Worm (Caenorhabditis elegans) whole organism, L3 larva: ENCODE measurements around the gene tag-293.
A peak's percentile ranks its signal among the peaks of the same experiment; 100 is the strongest.

Experiments used
- ZK546.5 ChIP-seq: sonication (generic microtip); optimal IDR thresholded peaks from 2 replicates; lab custom pipeline; 2017; ENCODE audit warnings: missing biosample characterization, missing genetic modification characterization
- ama-1 ChIP-seq: fragments of 150-350 bp; optimal IDR thresholded peaks from 2 replicates; lab custom pipeline; 2018
- ceh-16 ChIP-seq: sonication (generic microtip); optimal IDR thresholded peaks from 2 replicates; lab custom pipeline; 2017; ENCODE audit warnings: missing biosample characterization, missing genetic modification characterization
- ceh-28 ChIP-seq: fragments of 150-350 bp; optimal IDR thresholded peaks from 2 replicates; lab custom pipeline; 2014; ENCODE audit warnings: missing biosample characterization, missing genetic modification reagents, missing genetic modification characterization
- ceh-9 ChIP-seq: sonication (generic microtip); optimal IDR thresholded peaks from 2 replicates; lab custom pipeline; 2018; ENCODE audit warnings: missing biosample characterization, missing genetic modification characterization
- egl-27 ChIP-seq: sonication (generic microtip); optimal IDR thresholded peaks from 4 replicates; lab custom pipeline; 2017; ENCODE audit warnings: missing biosample characterization, missing genetic modification reagents, missing genetic modification characterization
- elt-1 ChIP-seq: fragments of 150-350 bp; optimal IDR thresholded peaks from 2 replicates; lab custom pipeline; 2014; ENCODE audit warnings: missing biosample characterization, missing genetic modification characterization
- elt-2 ChIP-seq: sonication (generic microtip); optimal IDR thresholded peaks from 2 replicates; lab custom pipeline; 2016; ENCODE audit warnings: missing genetic modification reagents, mild to moderate bottlenecking, missing genetic modification characterization, missing compliant biosample characterization
- fkh-10 ChIP-seq: sonication (generic microtip); optimal IDR thresholded peaks from 2 replicates; lab custom pipeline; 2017; ENCODE audit warnings: missing biosample characterization, missing genetic modification reagents, missing genetic modification characterization
- fkh-2 ChIP-seq: fragments of 150-350 bp; optimal IDR thresholded peaks from 2 replicates; lab custom pipeline; 2014; ENCODE audit warnings: missing biosample characterization, missing genetic modification reagents, missing genetic modification characterization
- lin-15B ChIP-seq: fragments of 150-350 bp; optimal IDR thresholded peaks from 2 replicates; lab custom pipeline; 2014; ENCODE audit warnings: missing biosample characterization, missing genetic modification characterization
- lin-39 ChIP-seq: fragments of 150-350 bp; optimal IDR thresholded peaks from 2 replicates; lab custom pipeline; 2018; ENCODE audit warnings: missing biosample characterization, missing genetic modification reagents, missing genetic modification characterization
- mdl-1 ChIP-seq: fragments of 150-350 bp; optimal IDR thresholded peaks from 2 replicates; lab custom pipeline; 2014; ENCODE audit warnings: missing biosample characterization, missing genetic modification characterization
- nhr-11 ChIP-seq: fragments of 150-350 bp; optimal IDR thresholded peaks from 2 replicates; lab custom pipeline; 2014; ENCODE audit warnings: missing biosample characterization, missing genetic modification characterization
- nhr-23 ChIP-seq: fragments of 150-350 bp; optimal IDR thresholded peaks from 2 replicates; lab custom pipeline; 2014; ENCODE audit warnings: missing biosample characterization, missing genetic modification reagents, missing genetic modification characterization
- nhr-237 ChIP-seq: fragments of 150-350 bp; optimal IDR thresholded peaks from 2 replicates; lab custom pipeline; 2014; ENCODE audit warnings: missing biosample characterization, missing genetic modification characterization
- nhr-28 ChIP-seq: fragments of 150-350 bp; optimal IDR thresholded peaks from 2 replicates; lab custom pipeline; 2014; ENCODE audit warnings: missing biosample characterization, missing genetic modification characterization
- nhr-43 ChIP-seq: sonication (generic microtip); optimal IDR thresholded peaks from 2 replicates; lab custom pipeline; 2016; ENCODE audit warnings: mild to moderate bottlenecking, missing genetic modification characterization, missing compliant biosample characterization; ENCODE audit not compliant: poor library complexity, severe bottlenecking
- nhr-77 ChIP-seq: fragments of 150-350 bp; optimal IDR thresholded peaks from 2 replicates; lab custom pipeline; 2014; ENCODE audit warnings: missing biosample characterization, missing genetic modification characterization
- pha-4 ChIP-seq: fragments of 150-350 bp; optimal IDR thresholded peaks from 2 replicates; lab custom pipeline; 2014; ENCODE audit warnings: missing biosample characterization, missing genetic modification reagents, missing genetic modification characterization
- pqm-1 ChIP-seq: fragments of 150-350 bp; optimal IDR thresholded peaks from 2 replicates; lab custom pipeline; 2017; ENCODE audit warnings: missing biosample characterization, missing genetic modification characterization, inconsistent platforms
- sea-2 ChIP-seq: fragments of 150-350 bp; sonication (generic microtip); optimal IDR thresholded peaks from 4 replicates; lab custom pipeline; 2014; ENCODE audit warnings: missing biosample characterization, missing genetic modification reagents, missing genetic modification characterization
- skn-1 ChIP-seq: fragments of 150-350 bp; optimal IDR thresholded peaks from 2 replicates; lab custom pipeline; 2014; ENCODE audit warnings: missing biosample characterization, missing genetic modification characterization
- snpc-4 ChIP-seq: fragments of 150-350 bp; optimal IDR thresholded peaks from 2 replicates; lab custom pipeline; 2014; ENCODE audit warnings: missing biosample characterization, missing genetic modification characterization
- tbx-2 ChIP-seq: sonication (generic microtip); optimal IDR thresholded peaks from 2 replicates; lab custom pipeline; 2016; ENCODE audit warnings: mild to moderate bottlenecking, missing genetic modification characterization, missing compliant biosample characterization
- unc-39 ChIP-seq: sonication (generic microtip); optimal IDR thresholded peaks from 4 replicates; lab custom pipeline; 2017; ENCODE audit warnings: missing biosample characterization, missing genetic modification characterization
- unc-62 ChIP-seq: fragments of 150-350 bp; sonication (generic microtip); optimal IDR thresholded peaks from 4 replicates; lab custom pipeline; 2014; ENCODE audit warnings: missing biosample characterization, missing genetic modification reagents, missing genetic modification characterization
- ztf-11 ChIP-seq: fragments of 150-350 bp; optimal IDR thresholded peaks from 2 replicates; lab custom pipeline; 2014; ENCODE audit warnings: missing biosample characterization, missing genetic modification characterization

Gene tag-293

DNA sequence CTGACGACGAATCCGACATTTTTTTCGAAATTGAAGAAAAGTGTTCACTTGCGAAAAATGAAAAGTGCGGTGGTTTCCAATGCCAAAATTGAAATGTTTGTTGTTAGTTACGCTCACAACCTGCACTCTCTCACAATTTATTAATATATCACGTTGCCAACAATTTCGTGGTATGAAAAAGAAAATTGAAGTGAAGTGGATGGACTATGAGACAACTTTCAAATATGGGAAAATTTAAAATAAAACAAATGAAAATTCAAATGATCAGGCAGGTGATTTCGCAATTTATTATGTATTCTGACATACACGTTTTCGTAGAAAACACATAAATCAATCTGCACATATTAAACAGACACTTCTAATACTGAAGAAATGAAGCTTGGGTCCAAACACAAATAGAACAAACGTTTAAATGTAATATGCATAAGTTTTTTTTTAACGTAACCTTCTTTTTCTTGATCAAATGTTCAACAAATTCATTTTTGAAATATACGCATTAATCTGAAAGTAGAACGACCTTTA is 30.7 kb upstream of the tag-293 start, which contains the start of gene srp-6:
Gene srp-6, minus strand, starts transcription at position 51 of the 522 bp plus-strand sequence.
- no peak for TF ChIP-seq tbx-2
- peak; percentile 1 for TF ChIP-seq pha-4

DNA sequence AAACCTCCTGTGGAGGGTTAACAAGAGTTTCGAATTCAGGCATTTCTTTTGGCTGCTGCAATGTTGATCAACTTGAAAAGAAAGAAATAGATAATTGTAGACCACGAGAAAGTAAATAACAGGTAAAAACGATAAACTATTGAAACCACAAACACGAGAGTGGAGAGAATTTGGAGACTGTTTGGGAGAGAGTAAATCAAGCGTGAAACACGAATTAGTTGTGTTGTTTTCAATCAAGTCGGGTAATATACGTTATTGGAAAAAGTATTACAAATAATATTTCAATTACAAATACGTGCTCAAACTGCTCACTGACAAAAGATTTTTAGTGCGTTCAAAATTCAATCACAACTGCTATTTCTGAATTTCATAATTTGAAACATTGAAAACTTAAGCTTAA is 25.6 kb upstream of the tag-293 start, which contains the start of gene C03G6.17:
Gene C03G6.17, minus strand, starts transcription at position 101 of the 400 bp plus-strand sequence.
- no peak for TF ChIP-seq lin-39 (tag; lab: Kevin White, UChicago)
- TF ChIP-seq lin-15B (tag; lab: Kevin White, UChicago): no peak
- no peak for TF ChIP-seq ZK546.5 (tag; lab: Kevin White, UChicago)
- no peak for TF ChIP-seq nhr-28 (tag; lab: Kevin White, UChicago)
- no peak for TF ChIP-seq nhr-43
- no peak for TF ChIP-seq ceh-28
- no peak for TF ChIP-seq egl-27 (tag; lab: Kevin White, UChicago)
- no peak for TF ChIP-seq ceh-9 (tag; lab: Kevin White, UChicago)
- TF ChIP-seq ztf-11: no peak
- TF ChIP-seq, all 47 proteins: peak for 0

DNA sequence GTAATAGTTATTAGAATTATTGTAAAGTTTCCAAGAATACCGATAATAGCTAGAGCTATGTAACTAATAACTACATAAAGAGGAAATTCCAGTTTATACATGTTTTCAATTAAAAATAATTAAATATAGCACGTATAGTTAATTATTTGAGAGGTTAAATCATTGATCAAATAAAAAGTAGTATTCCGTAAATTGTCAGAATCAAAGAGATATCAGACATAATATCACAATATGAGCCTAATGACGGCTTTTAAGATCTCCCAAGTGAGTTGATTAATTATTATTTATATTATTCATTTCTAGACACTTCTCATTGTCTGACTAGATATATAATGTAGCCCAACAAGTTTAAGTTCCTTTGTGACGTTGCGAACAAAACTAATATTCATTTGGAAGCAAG is 24.0 kb upstream of the tag-293 start, which contains the start of gene srsx-24:
Gene srsx-24, minus strand, starts transcription at position 101 of the 400 bp plus-strand sequence.
- no peak for TF ChIP-seq unc-39 (tag; lab: Kevin White, UChicago)
- TF ChIP-seq fkh-10 (GFP tag; lab: Kevin White, UChicago): no peak
- no peak for TF ChIP-seq nhr-237 (tag; lab: Kevin White, UChicago)
- no peak for TF ChIP-seq pha-4
- TF ChIP-seq ceh-28: no peak
- TF ChIP-seq ceh-9 (tag; lab: Kevin White, UChicago): no peak
- TF ChIP-seq nhr-28 (tag; lab: Kevin White, UChicago): no peak
- TF ChIP-seq nhr-77 (tag; lab: Kevin White, UChicago): no peak
- no peak for TF ChIP-seq nhr-43
- no peak for TF ChIP-seq ceh-16 (tag; lab: Kevin White, UChicago)
- TF ChIP-seq elt-2 (tag; lab: Kevin White, UChicago): no peak
- TF ChIP-seq snpc-4 (tag; lab: Kevin White, UChicago): no peak
- TF ChIP-seq fkh-2 (tag; lab: Kevin White, UChicago): no peak
- no peak for TF ChIP-seq elt-1 (tag; lab: Kevin White, UChicago)

DNA sequence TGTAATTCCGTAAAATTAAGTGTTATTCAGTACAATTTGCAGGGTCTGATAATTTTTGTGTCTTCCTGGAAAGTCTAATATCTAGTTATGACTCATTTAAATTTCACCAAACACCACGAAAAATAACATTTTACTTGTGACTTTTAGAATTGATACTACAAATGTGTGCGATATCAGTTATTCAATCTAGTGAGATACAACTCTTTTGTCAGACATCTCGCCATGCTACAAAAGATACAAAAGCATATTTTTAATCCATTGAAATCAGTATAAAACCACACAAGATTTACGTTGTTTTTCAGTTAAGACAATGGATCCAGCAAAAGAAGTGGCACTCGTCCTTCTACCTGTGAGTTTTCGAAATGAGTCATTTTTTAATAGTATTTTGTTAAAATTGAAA is 18.7 kb upstream of the tag-293 start, which contains the start of gene srx-56:
Gene srx-56, plus strand, starts transcription at position 301 of the 400 bp plus-strand sequence.
- TF ChIP-seq egl-27 (tag; lab: Kevin White, UChicago) (no peak), ceh-16 (tag; lab: Kevin White, UChicago) (no peak), nhr-11 (tag; lab: Kevin White, UChicago) (no peak), unc-62 (no peak)

DNA sequence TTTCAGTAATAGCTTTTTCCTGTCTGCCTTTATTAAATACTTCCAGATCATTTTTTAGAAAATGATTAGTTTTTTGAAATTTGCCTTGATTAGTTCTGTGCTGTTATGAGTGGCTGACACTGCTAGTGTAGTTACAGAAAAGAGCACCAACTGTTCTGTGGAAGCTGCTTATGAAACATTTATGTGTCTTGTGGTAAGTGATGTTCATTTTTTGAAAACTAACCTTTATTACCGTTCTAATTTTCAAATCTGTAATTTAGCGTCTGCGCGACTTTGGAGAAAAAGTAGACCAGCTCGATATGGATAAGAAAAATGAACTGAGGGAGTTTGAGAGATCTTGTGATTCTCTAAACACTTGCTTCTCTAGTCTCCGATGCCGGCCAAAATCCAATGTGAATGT is 14.2 kb upstream of the tag-293 start, which contains the start of gene srj-14:
Gene srj-14, plus strand, starts transcription at position 131 of the 400 bp plus-strand sequence.
- TF ChIP-seq elt-2 (tag; lab: Kevin White, UChicago): no peak
- TF ChIP-seq nhr-23 (tag; lab: Kevin White, UChicago): no peak
- TF ChIP-seq ceh-28: no peak
- no peak for TF ChIP-seq fkh-2 (tag; lab: Kevin White, UChicago)
- TF ChIP-seq mdl-1 (tag; lab: Kevin White, UChicago): no peak
- TF ChIP-seq sea-2 (GFP tag; lab: Kevin White, UChicago): no peak
- TF ChIP-seq ama-1: no peak
- no peak for TF ChIP-seq pqm-1 (tag; lab: Kevin White, UChicago)
- no peak for TF ChIP-seq lin-39 (tag; lab: Kevin White, UChicago)

DNA sequence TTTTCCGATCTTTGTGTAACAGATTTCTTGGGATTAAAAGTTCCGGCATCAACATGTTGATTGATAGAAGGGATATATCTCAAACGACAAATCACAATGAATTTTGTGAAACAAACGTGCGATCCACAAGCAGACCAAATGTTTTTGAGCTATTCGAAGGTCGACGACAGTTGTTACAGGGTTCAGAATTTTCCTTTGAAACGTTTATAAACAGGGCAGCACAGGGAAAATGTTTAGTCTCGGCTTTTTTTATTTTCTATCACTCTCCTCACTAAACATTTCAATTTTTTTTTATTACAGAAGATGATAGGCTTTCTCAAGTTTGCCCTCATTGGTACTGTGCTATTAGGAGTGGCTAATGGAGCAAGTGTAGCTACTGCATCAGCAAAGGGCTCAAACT is 9.6 kb upstream of the tag-293 start, which contains the start of gene exc-13:
Gene exc-13, plus strand, starts transcription at position 301 of the 400 bp plus-strand sequence.
- no peak for TF ChIP-seq elt-1 (tag; lab: Kevin White, UChicago)
- no peak for TF ChIP-seq skn-1 (tag; lab: Kevin White, UChicago)
- TF ChIP-seq nhr-43: no peak
- TF ChIP-seq snpc-4 (tag; lab: Kevin White, UChicago): no peak
- TF ChIP-seq nhr-23 (tag; lab: Kevin White, UChicago): no peak
- TF ChIP-seq lin-15B (tag; lab: Kevin White, UChicago): no peak
- peak; percentile 2 for TF ChIP-seq lin-39 (tag; lab: Kevin White, UChicago)
- TF ChIP-seq ceh-16 (tag; lab: Kevin White, UChicago): no peak

DNA sequence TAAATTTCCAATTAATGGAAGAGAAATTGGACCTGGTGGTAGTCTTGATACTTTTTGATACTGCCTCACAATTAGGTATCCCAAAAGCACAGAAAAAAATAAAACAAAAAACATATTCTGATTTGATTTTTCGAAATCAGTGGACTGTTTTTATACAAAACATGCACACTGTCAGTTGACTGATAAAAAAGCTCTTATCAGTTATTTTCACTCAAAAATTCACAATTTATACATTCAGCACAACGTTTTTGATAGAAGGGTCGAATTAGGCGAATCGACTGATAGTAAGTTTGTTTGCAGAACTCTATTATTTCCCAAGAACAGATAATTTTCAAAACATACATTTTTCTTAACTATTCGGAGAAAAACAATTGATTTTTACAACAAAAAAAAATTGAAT is 8.7 kb upstream of the tag-293 start, which contains the start of gene cyp-35A2:
Gene cyp-35A2, minus strand, starts transcription at position 124 of the 400 bp plus-strand sequence.
- TF ChIP-seq fkh-2 (tag; lab: Kevin White, UChicago) (no peak), pqm-1 (tag; lab: Kevin White, UChicago) (peak; percentile 79), elt-2 (tag; lab: Kevin White, UChicago) (peak; percentile 86)
- TF ChIP-seq, all 47 proteins: peak for 2
